Fruit fly (Drosophila melanogaster): ENCODE results near the gene CG14443.

The CG14443 gene

dm6 chrX:6601641-6602276, 32.0 kb upstream of the CG14443 start (continued):
- TF ChIP-seq org-1 (GFP tag; optimal IDR thresholded peaks at IDR 0.05) (peak; percentile 92), CG4328 (GFP tag; optimal IDR thresholded peaks at IDR 0.05) (peak; percentile 81), Gug (GFP tag; IDR thresholded peaks at IDR 0.05) (peak; percentile 89), ttk (GFP tag; IDR thresholded peaks at IDR 0.05) (peak; percentile 86), nmo (GFP tag; optimal IDR thresholded peaks at IDR 0.05) (peak; percentile 96), gfzf (GFP tag; optimal IDR thresholded peaks at IDR 0.05) (no peak), Nf-YC (tag; optimal IDR thresholded peaks at IDR 0.05) (peak; percentile 84), CG8359 (GFP tag; optimal IDR thresholded peaks at IDR 0.05; ENCODE audit: borderline replicate concordance) (peak; percentile 86), CG8281 (tag; optimal IDR thresholded peaks at IDR 0.05) (peak; percentile 80), Hmr (GFP tag; optimal IDR thresholded peaks at IDR 0.05) (peak; percentile 95), Dad (GFP tag; optimal IDR thresholded peaks at IDR 0.05) (peak; percentile 84), wor (GFP tag; IDR thresholded peaks at IDR 0.05) (peak; percentile 87), ftz-f1 (GFP tag; optimal IDR thresholded peaks at IDR 0.05) (peak; percentile 33), Dek (tag; optimal IDR thresholded peaks at IDR 0.05) (peak; percentile 89), CG6791 (GFP tag; IDR thresholded peaks at IDR 0.05; ENCODE audit: partially characterized antibody) (peak; percentile 34; the same call in 1 of the 3 replicates), CG15011 (GFP tag; optimal IDR thresholded peaks at IDR 0.05) (peak; percentile 90), CG11247 (GFP tag; IDR thresholded peaks at IDR 0.05) (peak; percentile 75), CG9437 (GFP tag; optimal IDR thresholded peaks at IDR 0.05) (peak; percentile 88), Doc3 (GFP tag; IDR thresholded peaks at IDR 0.05; ENCODE audit: partially characterized antibody) (no peak), Xbp1 (GFP tag; optimal IDR thresholded peaks at IDR 0.05) (peak; percentile 88), CG9727 (GFP tag; optimal IDR thresholded peaks at IDR 0.05) (peak; percentile 95), Fer3 (tag; optimal IDR thresholded peaks at IDR 0.05) (peak; percentile 88), CG4404 (GFP tag; IDR thresholded peaks at IDR 0.05) (peak; percentile 84), ewg (GFP tag; optimal IDR thresholded peaks at IDR 0.05) (peak; percentile 90), CG16815 (GFP tag; optimal IDR thresholded peaks at IDR 0.05) (peak; percentile 88), CG17802 (tag; optimal IDR thresholded peaks at IDR 0.05) (peak; percentile 69), CG8924 (tag; optimal IDR thresholded peaks at IDR 0.05) (peak; percentile 95), CG11696 (GFP tag; IDR thresholded peaks at IDR 0.05) (peak; percentile 72), ham (GFP tag; IDR thresholded peaks at IDR 0.05) (0 out of 2 replicates have a peak, but pooled peaks have one; percentile 20), ab (GFP tag; optimal IDR thresholded peaks at IDR 0.05) (peak; percentile 52), inv (GFP tag; IDR thresholded peaks at IDR 0.05; ENCODE audit: partially characterized antibody) (0 out of 2 replicates have a peak, but pooled peaks have one; percentile 19), CG18262 (tag; optimal IDR thresholded peaks at IDR 0.05) (peak; percentile 95), HLHmδ (GFP tag; optimal IDR thresholded peaks at IDR 0.05) (no peak), Bteb2 (GFP tag; optimal IDR thresholded peaks at IDR 0.05) (peak; percentile 79), CG6765 (GFP tag; optimal IDR thresholded peaks at IDR 0.05) (peak; percentile 84), CG12769 (tag; optimal IDR thresholded peaks at IDR 0.05) (peak; percentile 82), CG6175 (GFP tag; IDR thresholded peaks at IDR 0.05) (peak; percentile 72; the same call in 2 of the 3 replicates), chn (GFP tag; optimal IDR thresholded peaks at IDR 0.05) (peak; percentile 83), Meics (GFP tag; optimal IDR thresholded peaks at IDR 0.05) (peak; percentile 94), CG14014 (GFP tag; IDR thresholded peaks at IDR 0.05) (peak; percentile 89), Antp (GFP tag; optimal IDR thresholded peaks at IDR 0.05) (peak; percentile 82), Abd-B (GFP tag; optimal IDR thresholded peaks at IDR 0.05) (peak; percentile 88), Mrtf (GFP tag; IDR thresholded peaks at IDR 0.05) (peak; percentile 87), CG7271 (tag; optimal IDR thresholded peaks at IDR 0.05) (peak; percentile 53), CG1602 (GFP tag; optimal IDR thresholded peaks at IDR 0.05) (peak; percentile 85), lab (GFP tag; optimal IDR thresholded peaks at IDR 0.05) (peak; percentile 95), lmd (GFP tag; IDR thresholded peaks at IDR 0.05) (peak; percentile 84), CG6813 (GFP tag; optimal IDR thresholded peaks at IDR 0.05) (peak; percentile 94)

Data from whole organism, embryonic.